Fruit fly (Drosophila melanogaster): ENCODE measurements around the gene jus.

jus gene

dm6 chr3R:29214982-29215533 is 20.3 kb upstream of the jus start:
- TF ChIP-seq Vsx2 (GFP tag; optimal IDR thresholded peaks at IDR 0.05; ENCODE audit: partially characterized antibody) = no peak
- no peak for TF ChIP-seq Hr78 (GFP tag; optimal IDR thresholded peaks at IDR 0.05)
- no peak for TF ChIP-seq N (GFP tag; optimal IDR thresholded peaks at IDR 0.05)
- TF ChIP-seq Mio (GFP tag; optimal IDR thresholded peaks at IDR 0.05) = no peak
- TF ChIP-seq usp (GFP tag; optimal IDR thresholded peaks at IDR 0.05) = no peak
- peak; percentile 63 for TF ChIP-seq sage (GFP tag; optimal IDR thresholded peaks at IDR 0.05)
- TF ChIP-seq Myc (optimal IDR thresholded peaks at IDR 0.05) = no peak
- no peak for TF ChIP-seq lola (GFP tag; optimal IDR thresholded peaks at IDR 0.05)
- peak; percentile 74 for TF ChIP-seq Dif (GFP tag; optimal IDR thresholded peaks at IDR 0.05; ENCODE audit: partially characterized antibody)
- TF ChIP-seq Sp1 (GFP tag; optimal IDR thresholded peaks at IDR 0.05) = peak; percentile 37
- TF ChIP-seq CG9705 (GFP tag; optimal IDR thresholded peaks at IDR 0.05) = no peak
- no peak for TF ChIP-seq Jra (GFP tag; optimal IDR thresholded peaks at IDR 0.05)
- TF ChIP-seq fru (GFP tag; optimal IDR thresholded peaks at IDR 0.05) = peak; percentile 4
- no peak for TF ChIP-seq Dfd (GFP tag; optimal IDR thresholded peaks at IDR 0.05)
- TF ChIP-seq Hnf4 (GFP tag; optimal IDR thresholded peaks at IDR 0.05) = peak; percentile 34
- peak; percentile 24 for TF ChIP-seq OdsH (GFP tag; optimal IDR thresholded peaks at IDR 0.05)
- TF ChIP-seq dmrt93B (GFP tag; optimal IDR thresholded peaks at IDR 0.05) = no peak
- TF ChIP-seq jim (GFP tag; optimal IDR thresholded peaks at IDR 0.05) = peak; percentile 4
- TF ChIP-seq GATAd (GFP tag; optimal IDR thresholded peaks at IDR 0.05) = no peak
- TF ChIP-seq ey (GFP tag; optimal IDR thresholded peaks at IDR 0.05) = no peak
- no peak for TF ChIP-seq pan (optimal IDR thresholded peaks at IDR 0.05)
- TF ChIP-seq br (GFP tag; optimal IDR thresholded peaks at IDR 0.05) = peak; percentile 46
- TF ChIP-seq tai (GFP tag; optimal IDR thresholded peaks at IDR 0.05) = no peak
- no peak for TF ChIP-seq Rel (GFP tag; optimal IDR thresholded peaks at IDR 0.05)
- TF ChIP-seq Rel (tag; optimal IDR thresholded peaks at IDR 0.05) = peak; percentile 76
- no peak for TF ChIP-seq dsf (GFP tag; optimal IDR thresholded peaks at IDR 0.05; ENCODE audit: borderline replicate concordance)
- no peak for TF ChIP-seq Abd-B (GFP tag; optimal IDR thresholded peaks at IDR 0.05)
- no peak for TF ChIP-seq CG32264 (GFP tag; optimal IDR thresholded peaks at IDR 0.05)
- TF ChIP-seq Hr83 (GFP tag; optimal IDR thresholded peaks at IDR 0.05; ENCODE audit: poor library complexity, severe bottlenecking) = no peak
- no peak for TF ChIP-seq sv (GFP tag; optimal IDR thresholded peaks at IDR 0.05)
- peak; percentile 31 for TF ChIP-seq rgr (GFP tag; optimal IDR thresholded peaks at IDR 0.05)
- TF ChIP-seq psq (GFP tag; optimal IDR thresholded peaks at IDR 0.05) = peak; percentile 59
- no peak for TF ChIP-seq woc (GFP tag; optimal IDR thresholded peaks at IDR 0.05)
- TF ChIP-seq HLH106 (tag; optimal IDR thresholded peaks at IDR 0.05) = peak; percentile 6
- no peak for TF ChIP-seq CrebA (GFP tag; optimal IDR thresholded peaks at IDR 0.05; ENCODE audit: borderline replicate concordance)
- peak; percentile 70 for TF ChIP-seq brk (GFP tag; optimal IDR thresholded peaks at IDR 0.05)
- peak; percentile 61 for TF ChIP-seq h (GFP tag; optimal IDR thresholded peaks at IDR 0.05)
- TF ChIP-seq foxo (GFP tag; optimal IDR thresholded peaks at IDR 0.05) = peak; percentile 21 to 57
- peak; percentile 67 to 70 for TF ChIP-seq dl (GFP tag; optimal IDR thresholded peaks at IDR 0.05; ENCODE audit: insufficient read depth in 1 of 2, partially characterized antibody in 2 of 2)

DNA sequence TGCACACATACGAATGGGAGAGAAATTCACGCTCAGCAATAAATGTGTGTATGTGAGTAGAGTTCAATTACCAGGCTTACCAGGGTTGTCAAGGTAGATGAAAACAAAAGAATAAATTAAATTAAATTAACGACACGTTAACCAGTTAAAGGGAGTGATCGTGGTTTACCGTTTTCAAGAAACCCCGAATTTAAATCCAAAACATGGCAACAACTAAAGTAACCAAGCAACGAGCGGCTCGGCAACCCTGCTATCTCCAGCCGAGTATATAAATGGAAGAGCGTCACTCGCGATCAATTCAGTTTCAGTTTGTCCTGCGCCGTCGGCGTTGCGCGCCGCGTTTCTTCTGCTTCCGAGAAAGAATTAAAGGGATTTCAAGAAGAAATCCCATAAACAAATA is 19.5 kb upstream of the jus start:
- TF ChIP-seq CG32264 (GFP tag; optimal IDR thresholded peaks at IDR 0.05) (peak; percentile 99), Vsx2 (GFP tag; optimal IDR thresholded peaks at IDR 0.05; ENCODE audit: partially characterized antibody) (no peak), Abd-B (GFP tag; optimal IDR thresholded peaks at IDR 0.05) (no peak), HLH106 (tag; optimal IDR thresholded peaks at IDR 0.05) (peak; percentile 100), Hr83 (GFP tag; optimal IDR thresholded peaks at IDR 0.05; ENCODE audit: poor library complexity, severe bottlenecking) (peak; percentile 99), Hr78 (GFP tag; optimal IDR thresholded peaks at IDR 0.05) (no peak), lola (GFP tag; optimal IDR thresholded peaks at IDR 0.05) (no peak), dsf (GFP tag; optimal IDR thresholded peaks at IDR 0.05; ENCODE audit: borderline replicate concordance) (peak; percentile 97), woc (GFP tag; optimal IDR thresholded peaks at IDR 0.05) (peak; percentile 99), CG9705 (GFP tag; optimal IDR thresholded peaks at IDR 0.05) (peak; percentile 100), dl (GFP tag; optimal IDR thresholded peaks at IDR 0.05; ENCODE audit: insufficient read depth in 1 of 2, partially characterized antibody in 2 of 2) (no peak), brk (GFP tag; optimal IDR thresholded peaks at IDR 0.05) (peak; percentile 98), usp (GFP tag; optimal IDR thresholded peaks at IDR 0.05) (no peak), fru (GFP tag; optimal IDR thresholded peaks at IDR 0.05) (peak; percentile 100), sv (GFP tag; optimal IDR thresholded peaks at IDR 0.05) (peak; percentile 99), ey (GFP tag; optimal IDR thresholded peaks at IDR 0.05) (peak; percentile 100), Rel (GFP tag; optimal IDR thresholded peaks at IDR 0.05) (peak; percentile 100), Rel (tag; optimal IDR thresholded peaks at IDR 0.05) (peak; percentile 98), jim (GFP tag; optimal IDR thresholded peaks at IDR 0.05) (peak; percentile 87), rgr (GFP tag; optimal IDR thresholded peaks at IDR 0.05) (peak; percentile 100), psq (GFP tag; optimal IDR thresholded peaks at IDR 0.05) (peak; percentile 99), foxo (GFP tag; optimal IDR thresholded peaks at IDR 0.05) (peak; percentile 99 to 100), h (GFP tag; optimal IDR thresholded peaks at IDR 0.05) (peak; percentile 100), CrebA (GFP tag; optimal IDR thresholded peaks at IDR 0.05; ENCODE audit: borderline replicate concordance) (peak; percentile 99), Mio (GFP tag; optimal IDR thresholded peaks at IDR 0.05) (peak; percentile 97), OdsH (GFP tag; optimal IDR thresholded peaks at IDR 0.05) (peak; percentile 100), tai (GFP tag; optimal IDR thresholded peaks at IDR 0.05) (no peak), pan (optimal IDR thresholded peaks at IDR 0.05) (no peak), GATAd (GFP tag; optimal IDR thresholded peaks at IDR 0.05) (peak; percentile 99), Dfd (GFP tag; optimal IDR thresholded peaks at IDR 0.05) (no peak), Jra (GFP tag; optimal IDR thresholded peaks at IDR 0.05) (peak; percentile 99), sage (GFP tag; optimal IDR thresholded peaks at IDR 0.05) (peak; percentile 99), Sp1 (GFP tag; optimal IDR thresholded peaks at IDR 0.05) (peak; percentile 100), Dif (GFP tag; optimal IDR thresholded peaks at IDR 0.05; ENCODE audit: partially characterized antibody) (no peak), Myc (optimal IDR thresholded peaks at IDR 0.05) (no peak), br (GFP tag; optimal IDR thresholded peaks at IDR 0.05) (peak; percentile 100), Hnf4 (GFP tag; optimal IDR thresholded peaks at IDR 0.05) (peak; percentile 100), N (GFP tag; optimal IDR thresholded peaks at IDR 0.05) (peak; percentile 45), dmrt93B (GFP tag; optimal IDR thresholded peaks at IDR 0.05) (peak; percentile 99)

Measured in whole organism, wandering third instar larva.